Worm (Caenorhabditis elegans) whole organism, young adult: Measurements from ENCODE around the gene srw-34.

Experiments used
- tlf-1 ChIP-seq: fragments of 200-800 bp; sonication (Bioruptor generic); optimal IDR thresholded peaks from 2 replicates; lab custom pipeline; 2018; ENCODE audit warnings: mild to moderate bottlenecking, missing genetic modification characterization, missing compliant biosample characterization

Gene srw-34

DNA sequence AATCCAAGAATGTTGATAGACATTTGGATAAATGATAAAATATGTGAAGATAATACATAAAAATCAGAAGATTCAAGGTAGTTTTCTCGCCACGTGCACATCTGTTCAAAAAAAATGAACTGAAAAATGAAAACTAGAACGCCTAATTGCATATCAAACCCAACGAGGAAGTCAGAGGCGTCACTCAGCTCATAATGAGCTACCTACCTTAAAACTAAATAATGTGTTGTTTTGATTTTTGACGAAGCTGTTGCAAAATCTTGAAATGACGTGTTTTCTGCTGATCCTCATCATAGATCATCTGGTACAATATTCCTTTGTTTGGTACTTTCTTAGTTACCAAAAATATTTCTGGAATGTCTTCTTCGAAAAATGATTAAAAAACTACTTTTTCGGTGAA, 51.2 kb downstream of the srw-34 start, which contains the start of gene srh-138:
Gene srh-138 (minus strand): TSS at position 101 of the 400 bp plus-strand sequence.
- TF ChIP-seq tlf-1 (GFP tag; lab: Kevin White, UChicago): no peak
- TF ChIP-seq, all 124 proteins: peak for 0
